Fruit fly (Drosophila melanogaster) whole organism, prepupa: ENCODE measurements around the gene Vinc.
A peak's percentile ranks its signal among the peaks of the same experiment; 100 is the strongest.

Source experiments
- Blimp-1 ChIP-seq: fragments of 200-800 bp; sonication (Bioruptor generic); optimal IDR thresholded peaks from 3 replicates; lab custom pipeline; 2017; ENCODE audit warnings: missing biosample characterization, missing genetic modification characterization, mild to moderate bottlenecking, moderate library complexity, missing genetic modification reagents
- CG10631 ChIP-seq: fragments of 200-800 bp; sonication (Bioruptor generic); optimal IDR thresholded peaks from 2 replicates; lab custom pipeline; 2016; ENCODE audit warnings: missing biosample characterization, missing genetic modification characterization
- CG10669 ChIP-seq: fragments of 200-800 bp; sonication (Bioruptor generic); optimal IDR thresholded peaks from 3 replicates; lab custom pipeline; 2018; ENCODE audit warnings: missing biosample characterization, mild to moderate bottlenecking, missing genetic modification characterization, moderate library complexity
- CG11294 ChIP-seq: fragments of 200-800 bp; sonication (Bioruptor generic); IDR thresholded peaks from 2 replicates; pipeline ENCODE4 v1.3.6; 2022; ENCODE audit warnings: missing biosample characterization, missing genetic modification characterization
- CG11762 ChIP-seq: fragments of 200-800 bp; sonication (Bioruptor generic); optimal IDR thresholded peaks from 3 replicates; lab custom pipeline; 2016; ENCODE audit warnings: missing biosample characterization, missing genetic modification characterization; ENCODE audit not compliant: insufficient read depth
- CG11902 ChIP-seq: fragments of 200-800 bp; sonication (Bioruptor generic); optimal IDR thresholded peaks from 3 replicates; lab custom pipeline; 2016; ENCODE audit warnings: missing biosample characterization, missing genetic modification characterization
- CG15336 ChIP-seq: fragments of 200-800 bp; sonication (Bioruptor generic); IDR thresholded peaks from 2 replicates; pipeline ENCODE4 v1.3.6; 2022; ENCODE audit warnings: missing biosample characterization, missing genetic modification characterization
- CG1621 ChIP-seq: fragments of 200-800 bp; sonication (Bioruptor generic); optimal IDR thresholded peaks from 3 replicates; lab custom pipeline; 2018; ENCODE audit warnings: missing biosample characterization, mild to moderate bottlenecking, missing genetic modification characterization
- CG16779 ChIP-seq: fragments of 200-800 bp; sonication (Bioruptor generic); optimal IDR thresholded peaks from 3 replicates; lab custom pipeline; 2017; ENCODE audit warnings: missing biosample characterization, mild to moderate bottlenecking, missing genetic modification characterization
- CG3032 ChIP-seq: fragments of 200-800 bp; optimal IDR thresholded peaks from 2 replicates; lab custom pipeline; 2019; ENCODE audit warnings: missing biosample characterization, mild to moderate bottlenecking, missing genetic modification characterization, moderate library complexity
- CG31627 ChIP-seq: fragments of 200-800 bp; sonication (Bioruptor generic); optimal IDR thresholded peaks from 3 replicates; lab custom pipeline; 2016; ENCODE audit warnings: missing biosample characterization, missing genetic modification characterization
- CG32006 ChIP-seq: fragments of 200-800 bp; sonication (Bioruptor generic); optimal IDR thresholded peaks from 3 replicates; lab custom pipeline; 2017; ENCODE audit warnings: missing biosample characterization, mild to moderate bottlenecking, missing genetic modification characterization
- CG3919 ChIP-seq: fragments of 200-800 bp; sonication (Bioruptor generic); optimal IDR thresholded peaks from 3 replicates; lab custom pipeline; 2016; ENCODE audit warnings: missing biosample characterization, missing genetic modification characterization
- CG4318 ChIP-seq: fragments of 200-800 bp; sonication (Bioruptor generic); optimal IDR thresholded peaks from 3 replicates; lab custom pipeline; 2017; ENCODE audit warnings: missing biosample characterization, mild to moderate bottlenecking, missing genetic modification characterization
- CG6163 ChIP-seq: fragments of 200-800 bp; sonication (Bioruptor generic); IDR thresholded peaks from 3 replicates; pipeline ENCODE4 v1.3.6; 2022; ENCODE audit warnings: missing biosample characterization, missing genetic modification characterization
- CG6276 ChIP-seq: fragments of 200-800 bp; sonication (Bioruptor generic); optimal IDR thresholded peaks from 2 replicates; lab custom pipeline; 2017; ENCODE audit warnings: missing biosample characterization, mild to moderate bottlenecking, missing genetic modification characterization
- CG6792 ChIP-seq: fragments of 200-800 bp; sonication (Bioruptor generic); optimal IDR thresholded peaks from 3 replicates; lab custom pipeline; 2016; ENCODE audit warnings: missing biosample characterization, missing genetic modification characterization
- CG6808 ChIP-seq: fragments of 200-800 bp; sonication (Bioruptor generic); optimal IDR thresholded peaks from 3 replicates; lab custom pipeline; 2017; ENCODE audit warnings: missing biosample characterization, missing genetic modification characterization, mild to moderate bottlenecking, moderate library complexity, missing genetic modification reagents
- CG6854 ChIP-seq: fragments of 200-800 bp; sonication (Bioruptor generic); optimal IDR thresholded peaks from 2 replicates; lab custom pipeline; 2017; ENCODE audit warnings: missing biosample characterization, mild to moderate bottlenecking, missing genetic modification characterization
- CG7368 ChIP-seq: fragments of 200-800 bp; sonication (Bioruptor generic); optimal IDR thresholded peaks from 3 replicates; lab custom pipeline; 2016; ENCODE audit warnings: missing biosample characterization, missing genetic modification characterization
- CG8119 ChIP-seq: fragments of 200-800 bp; sonication (Bioruptor generic); IDR thresholded peaks from 3 replicates; pipeline ENCODE4 v1.3.6; 2022; ENCODE audit warnings: missing biosample characterization, missing genetic modification characterization
- CG8319 ChIP-seq: fragments of 200-800 bp; sonication (Bioruptor generic); optimal IDR thresholded peaks from 3 replicates; lab custom pipeline; 2016; ENCODE audit warnings: missing biosample characterization, missing genetic modification characterization
- CG8632 ChIP-seq: fragments of 200-800 bp; sonication (Bioruptor generic); optimal IDR thresholded peaks from 3 replicates; lab custom pipeline; 2016; ENCODE audit warnings: missing biosample characterization, missing genetic modification characterization
- CG9139 ChIP-seq: fragments of 200-800 bp; sonication (Bioruptor generic); optimal IDR thresholded peaks from 3 replicates; lab custom pipeline; 2017; ENCODE audit warnings: missing biosample characterization, mild to moderate bottlenecking, missing genetic modification characterization
- Eip93F ChIP-seq: fragments of 200-800 bp; sonication (Bioruptor generic); optimal IDR thresholded peaks from 2 replicates; lab custom pipeline; 2016; ENCODE audit warnings: missing biosample characterization, mild to moderate bottlenecking, missing genetic modification characterization
- Ets21C ChIP-seq: fragments of 200-800 bp; sonication (Bioruptor generic); optimal IDR thresholded peaks from 3 replicates; lab custom pipeline; 2016; ENCODE audit warnings: missing biosample characterization, missing genetic modification characterization
- Ets96B ChIP-seq: fragments of 200-800 bp; optimal IDR thresholded peaks from 2 replicates; lab custom pipeline; 2019; ENCODE audit warnings: missing biosample characterization, mild to moderate bottlenecking, missing genetic modification characterization, moderate library complexity
- Gug ChIP-seq: fragments of 200-800 bp; sonication (Bioruptor generic); IDR thresholded peaks from 2 replicates; pipeline ENCODE4 v1.3.6; 2022; ENCODE audit warnings: missing biosample characterization, missing genetic modification characterization
- Hr38 ChIP-seq: sonication (Bioruptor generic); optimal IDR thresholded peaks from 2 replicates; lab custom pipeline; 2016; ENCODE audit warnings: missing biosample characterization, missing genetic modification characterization
- Hr39 ChIP-seq: fragments of 200-800 bp; sonication (Bioruptor generic); optimal IDR thresholded peaks from 2 replicates; lab custom pipeline; 2016; ENCODE audit warnings: missing biosample characterization, missing genetic modification characterization
- Hr4 ChIP-seq: fragments of 200-800 bp; sonication (Bioruptor generic); optimal IDR thresholded peaks from 3 replicates; lab custom pipeline; 2016; ENCODE audit warnings: missing biosample characterization, missing genetic modification characterization
- OdsH ChIP-seq: fragments of 200-800 bp; sonication (Bioruptor generic); optimal IDR thresholded peaks from 3 replicates; lab custom pipeline; 2016; ENCODE audit warnings: missing biosample characterization, missing genetic modification characterization
- Sox102F ChIP-seq: fragments of 200-800 bp; sonication (Bioruptor generic); optimal IDR thresholded peaks from 2 replicates; lab custom pipeline; 2016; ENCODE audit warnings: missing biosample characterization, mild to moderate bottlenecking, missing genetic modification characterization
- Sox15 ChIP-seq: fragments of 200-800 bp; sonication (Bioruptor generic); optimal IDR thresholded peaks from 3 replicates; lab custom pipeline; 2016; ENCODE audit warnings: missing biosample characterization, missing genetic modification characterization
- achi ChIP-seq: fragments of 200-800 bp; sonication (Bioruptor generic); optimal IDR thresholded peaks from 3 replicates; lab custom pipeline; 2016; ENCODE audit warnings: missing biosample characterization, missing genetic modification characterization
- acj6 ChIP-seq: fragments of 200-800 bp; sonication (Bioruptor generic); optimal IDR thresholded peaks from 3 replicates; lab custom pipeline; 2016; ENCODE audit warnings: missing biosample characterization, missing genetic modification characterization
- cyc ChIP-seq: fragments of 200-800 bp; sonication (Bioruptor generic); optimal IDR thresholded peaks from 3 replicates; lab custom pipeline; 2016; ENCODE audit warnings: missing biosample characterization, missing genetic modification characterization
- dac ChIP-seq: fragments of 200-800 bp; sonication (Bioruptor generic); optimal IDR thresholded peaks from 2 replicates; lab custom pipeline; 2017; ENCODE audit warnings: missing biosample characterization, mild to moderate bottlenecking, missing genetic modification characterization
- dsx ChIP-seq: fragments of 200-800 bp; optimal IDR thresholded peaks from 3 replicates; lab custom pipeline; 2019; ENCODE audit warnings: missing biosample characterization, mild to moderate bottlenecking, missing genetic modification characterization, moderate library complexity; ENCODE audit not compliant: poor library complexity, severe bottlenecking
- eg ChIP-seq: fragments of 200-800 bp; sonication (Bioruptor generic); IDR thresholded peaks from 3 replicates; pipeline ENCODE4 v1.3.6; 2022; ENCODE audit warnings: missing biosample characterization, missing genetic modification characterization
- esn ChIP-seq: fragments of 200-800 bp; sonication (Bioruptor generic); optimal IDR thresholded peaks from 2 replicates; lab custom pipeline; 2016; ENCODE audit warnings: missing biosample characterization, mild to moderate bottlenecking, missing genetic modification characterization, moderate library complexity
- fd59A ChIP-seq: fragments of 200-800 bp; sonication (Bioruptor generic); optimal IDR thresholded peaks from 2 replicates; lab custom pipeline; 2017; ENCODE audit warnings: missing biosample characterization, mild to moderate bottlenecking, missing genetic modification characterization, missing genetic modification reagents
- fd85E ChIP-seq: fragments of 200-800 bp; sonication (Bioruptor generic); optimal IDR thresholded peaks from 3 replicates; lab custom pipeline; 2016; ENCODE audit warnings: missing biosample characterization, missing genetic modification characterization
- lz ChIP-seq: fragments of 200-800 bp; sonication (Bioruptor generic); optimal IDR thresholded peaks from 3 replicates; lab custom pipeline; 2016; ENCODE audit warnings: missing biosample characterization, missing genetic modification characterization
- net ChIP-seq: fragments of 200-800 bp; sonication (Bioruptor generic); optimal IDR thresholded peaks from 3 replicates; lab custom pipeline; 2016; ENCODE audit warnings: missing biosample characterization, missing genetic modification characterization
- pdm3 ChIP-seq: fragments of 200-800 bp; sonication (Bioruptor generic); optimal IDR thresholded peaks from 3 replicates; lab custom pipeline; 2016; ENCODE audit warnings: missing biosample characterization, missing genetic modification characterization
- spab ChIP-seq: fragments of 200-800 bp; sonication (Bioruptor generic); optimal IDR thresholded peaks from 2 replicates; lab custom pipeline; 2017; ENCODE audit warnings: missing biosample characterization, mild to moderate bottlenecking, missing genetic modification characterization, missing genetic modification reagents
- ss ChIP-seq, 2 experiments: fragments of 200-800 bp; sonication (Bioruptor generic); optimal IDR thresholded peaks; 2 replicates in 1 of 2; 3 replicates in 1 of 2; lab custom pipeline; 2017 to 2018; ENCODE audit warnings: mild to moderate bottlenecking in 2 of 2, missing biosample characterization in 2 of 2, missing genetic modification characterization in 2 of 2, moderate library complexity in 1 of 2
- svp ChIP-seq: fragments of 200-800 bp; sonication (Bioruptor generic); peaks from one replicate; lab custom pipeline; 2016; ENCODE audit warnings: missing biosample characterization, missing genetic modification characterization
- topi ChIP-seq: fragments of 200-800 bp; sonication (Bioruptor generic); optimal IDR thresholded peaks from 3 replicates; lab custom pipeline; 2016; ENCODE audit warnings: missing biosample characterization, missing genetic modification characterization

Gene Vinc

dm6 chrX:2166129-2166528, 56.2 kb downstream of the Vinc start (continued):
- TF ChIP-seq CG15336 (GFP tag; lab: Robert Waterston, UW) (peak; percentile 89), Eip93F (GFP tag; lab: Kevin White, UChicago) (no peak), ss (GFP tag; optimal IDR thresholded peaks at IDR 0.05; lab: Kevin White, UChicago) (no peak), spab (no peak), Hr4 (peak; percentile 81), CG32006 (peak; percentile 85), dac (GFP tag; lab: Kevin White, UChicago) (peak; percentile 48), CG6792 (GFP tag; lab: Kevin White, UChicago) (no peak), CG3032 (tag; lab: Kevin White, UChicago) (no peak), CG6808 (GFP tag; lab: Kevin White, UChicago) (no peak), acj6 (no peak), Blimp-1 (GFP tag; lab: Kevin White, UChicago) (no peak), CG4318 (GFP tag; lab: Kevin White, UChicago) (peak; percentile 58), CG6854 (no peak), CG7368 (GFP tag; lab: Kevin White, UChicago) (no peak), fd85E (no peak), fd59A (GFP tag; lab: Kevin White, UChicago) (no peak), topi (GFP tag; lab: Kevin White, UChicago) (no peak), dsx (GFP tag; lab: Kevin White, UChicago) (no peak), CG11294 (GFP tag; lab: Robert Waterston, UW) (peak; percentile 63), CG9139 (GFP tag; lab: Kevin White, UChicago) (no peak), Hr38 (no peak), CG8119 (peak; percentile 85), CG11902 (GFP tag; lab: Kevin White, UChicago) (no peak), Sox102F (GFP tag; lab: Kevin White, UChicago) (no peak), Ets21C (no peak), achi (peak; percentile 40)

DNA sequence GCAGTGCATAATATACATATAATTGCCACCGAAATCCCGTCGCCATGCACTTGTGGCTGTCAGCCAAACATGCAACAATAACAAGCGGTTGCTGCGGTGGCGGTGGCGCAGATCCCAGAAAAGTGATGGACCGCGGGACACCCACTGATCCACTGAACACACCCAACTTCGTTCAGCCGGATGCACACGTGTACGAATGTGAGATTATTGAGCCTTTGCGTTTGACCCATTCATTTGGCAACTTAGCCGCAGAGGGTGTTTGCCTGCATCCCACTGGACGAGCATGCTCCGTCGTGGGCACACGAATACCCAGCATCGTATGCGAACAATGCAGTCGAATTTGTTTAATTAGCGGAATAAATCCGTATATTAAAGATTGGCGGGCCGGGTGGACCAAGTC, 57.0 kb downstream of the Vinc start:
- TF ChIP-seq CG16779 (tag; lab: Kevin White, UChicago) (no peak), Gug (GFP tag; lab: Robert Waterston, UW) (peak; percentile 36; the same call in 1 of the 2 replicates), CG6808 (GFP tag; lab: Kevin White, UChicago) (no peak), esn (GFP tag; lab: Kevin White, UChicago) (no peak), Blimp-1 (GFP tag; lab: Kevin White, UChicago) (no peak), CG3032 (tag; lab: Kevin White, UChicago) (no peak), Hr38 (no peak), CG10631 (GFP tag; lab: Kevin White, UChicago) (no peak), Hr39 (GFP tag; lab: Kevin White, UChicago) (no peak), Hr4 (peak; percentile 53), net (GFP tag; lab: Kevin White, UChicago) (no peak), cyc (GFP tag; lab: Kevin White, UChicago) (no peak), OdsH (no peak), eg (GFP tag; lab: Robert Waterston, UW) (peak; percentile 81), acj6 (no peak), lz (no peak), CG4318 (GFP tag; lab: Kevin White, UChicago) (peak; percentile 0), CG8319 (no peak), dac (GFP tag; lab: Kevin White, UChicago) (peak; percentile 15), CG11762 (GFP tag; lab: Kevin White, UChicago) (no peak), spab (no peak), CG6163 (peak; percentile 55), CG31627 (GFP tag; lab: Kevin White, UChicago) (no peak), svp (GFP tag; lab: Kevin White, UChicago) (peak; percentile 48), CG8632 (GFP tag; lab: Kevin White, UChicago) (no peak), dsx (GFP tag; lab: Kevin White, UChicago) (no peak), Ets96B (no peak), pdm3 (GFP tag; lab: Kevin White, UChicago) (peak; percentile 7), CG6276 (GFP tag; lab: Kevin White, UChicago) (peak; percentile 28), Eip93F (GFP tag; lab: Kevin White, UChicago) (no peak), Sox102F (GFP tag; lab: Kevin White, UChicago) (no peak), CG6792 (GFP tag; lab: Kevin White, UChicago) (no peak), CG10669 (GFP tag; lab: Kevin White, UChicago) (no peak), CG1621 (no peak), Sox15 (GFP tag; lab: Kevin White, UChicago) (no peak), CG7368 (GFP tag; lab: Kevin White, UChicago) (no peak), CG3919 (GFP tag; lab: Kevin White, UChicago) (no peak)
